Worm (Caenorhabditis elegans) whole organism, L4 larva: ENCODE data around the gene F36F12.3.

Experiments used
- D1046.2 ChIP-seq: fragments of 200-800 bp; sonication (Bioruptor generic); IDR thresholded peaks from 2 replicates; pipeline ENCODE4 v1.3.6; 2022; ENCODE audit warnings: missing genetic modification characterization, missing compliant biosample characterization
- F37D6.2 ChIP-seq: sonication (generic microtip); optimal IDR thresholded peaks from 2 replicates; lab custom pipeline; 2016; ENCODE audit warnings: mild to moderate bottlenecking, missing genetic modification characterization, missing compliant biosample characterization
- T20F7.1 ChIP-seq: fragments of 200-800 bp; sonication (Bioruptor generic); optimal IDR thresholded peaks from 2 replicates; lab custom pipeline; 2018; ENCODE audit warnings: mild to moderate bottlenecking, missing genetic modification characterization, missing compliant biosample characterization
- Y105C5A.15 ChIP-seq: fragments of 200-800 bp; sonication (Bioruptor generic); IDR thresholded peaks from 2 replicates; pipeline ENCODE4 v1.3.6; 2022; ENCODE audit warnings: missing genetic modification characterization, missing compliant biosample characterization
- Y5F2A.4 ChIP-seq: fragments of 200-800 bp; sonication (Bioruptor generic); optimal IDR thresholded peaks from 2 replicates; lab custom pipeline; 2018; ENCODE audit warnings: mild to moderate bottlenecking, missing genetic modification characterization, missing compliant biosample characterization
- ZK546.5 ChIP-seq, 2 experiments: sonication (generic microtip); optimal IDR thresholded peaks; 2 replicates each; lab custom pipeline; 2017; ENCODE audit warnings: missing biosample characterization in 2 of 2, missing genetic modification characterization in 2 of 2
- aha-1 ChIP-seq: fragments of 150-350 bp; peaks from one replicate; lab custom pipeline; 2014; ENCODE audit warnings: missing biosample characterization, missing genetic modification characterization
- aly-2 ChIP-seq: sonication (generic microtip); optimal IDR thresholded peaks from 2 replicates; lab custom pipeline; 2018; ENCODE audit warnings: missing biosample characterization, missing genetic modification characterization
- ama-1 ChIP-seq: fragments of 150-350 bp; optimal IDR thresholded peaks from 2 replicates; lab custom pipeline; 2014; ENCODE audit warnings: inconsistent platforms, mixed read lengths
- ceh-28 ChIP-seq: fragments of 150-350 bp; optimal IDR thresholded peaks from 2 replicates; lab custom pipeline; 2014; ENCODE audit warnings: missing biosample characterization, missing genetic modification reagents, missing genetic modification characterization
- ceh-32 ChIP-seq: sonication (generic microtip); optimal IDR thresholded peaks from 2 replicates; lab custom pipeline; 2016; ENCODE audit warnings: mild to moderate bottlenecking, missing genetic modification characterization, missing compliant biosample characterization; ENCODE audit not compliant: poor library complexity
- cey-2 ChIP-seq: sonication (generic microtip); optimal IDR thresholded peaks from 3 replicates; lab custom pipeline; 2017; ENCODE audit warnings: missing genetic modification characterization, mild to moderate bottlenecking, missing compliant biosample characterization, antibody characterized with exemption, borderline replicate concordance; ENCODE audit not compliant: insufficient read depth
- ctbp-1 ChIP-seq: fragments of 200-800 bp; sonication (Bioruptor generic); IDR thresholded peaks from 2 replicates; pipeline ENCODE4 v1.3.6; 2022; ENCODE audit warnings: missing genetic modification reagents, missing genetic modification characterization, missing compliant biosample characterization
- dmd-6 ChIP-seq: fragments of 200-800 bp; sonication (Bioruptor generic); IDR thresholded peaks from 2 replicates; pipeline ENCODE4 v1.3.6; 2022; ENCODE audit warnings: missing genetic modification reagents, missing genetic modification characterization, missing compliant biosample characterization
- dmd-8 ChIP-seq: fragments of 200-800 bp; sonication (Bioruptor generic); IDR thresholded peaks from 2 replicates; pipeline ENCODE4 v1.3.6; 2022; ENCODE audit warnings: missing genetic modification characterization, missing compliant biosample characterization
- dpl-1 ChIP-seq: fragments of 150-350 bp; optimal IDR thresholded peaks from 2 replicates; lab custom pipeline; 2014; ENCODE audit warnings: missing biosample characterization, missing genetic modification reagents, missing genetic modification characterization
- egl-27 ChIP-seq: sonication (generic microtip); optimal IDR thresholded peaks from 3 replicates; lab custom pipeline; 2017; ENCODE audit warnings: missing biosample characterization, missing genetic modification reagents, missing genetic modification characterization
- egl-43 ChIP-seq: fragments of 200-800 bp; sonication (Bioruptor generic); IDR thresholded peaks from 2 replicates; pipeline ENCODE4 v1.3.6; 2022; ENCODE audit warnings: missing genetic modification reagents, missing genetic modification characterization, missing compliant biosample characterization
- fkh-10 ChIP-seq: fragments of 150-350 bp; optimal IDR thresholded peaks from 2 replicates; lab custom pipeline; 2014; ENCODE audit warnings: missing biosample characterization, missing genetic modification reagents, missing genetic modification characterization
- hif-1 ChIP-seq, 2 experiments: sonication (generic microtip); optimal IDR thresholded peaks; 2 replicates each; lab custom pipeline; 2016 to 2017; ENCODE audit warnings: missing compliant biosample characterization in 2 of 2, missing genetic modification characterization in 2 of 2, missing genetic modification reagents in 2 of 2, missing genotype in 2 of 2, mild to moderate bottlenecking in 1 of 2
- hlh-11 ChIP-seq: fragments of 200-800 bp; sonication (Bioruptor generic); optimal IDR thresholded peaks from 2 replicates; lab custom pipeline; 2018; ENCODE audit warnings: mild to moderate bottlenecking, missing genetic modification characterization, missing compliant biosample characterization
- hlh-30 ChIP-seq: sonication (generic microtip); optimal IDR thresholded peaks from 2 replicates; lab custom pipeline; 2017; ENCODE audit warnings: antibody characterized with exemption, mild to moderate bottlenecking, missing genetic modification characterization, missing compliant biosample characterization; ENCODE audit not compliant: insufficient read depth
- hmg-1.1 ChIP-seq: fragments of 200-800 bp; sonication (Bioruptor generic); IDR thresholded peaks from 2 replicates; pipeline ENCODE4 v1.3.6; 2022; ENCODE audit warnings: missing genetic modification reagents, missing genetic modification characterization, missing compliant biosample characterization
- lim-7 ChIP-seq: fragments of 200-800 bp; sonication (Bioruptor generic); IDR thresholded peaks from 2 replicates; pipeline ENCODE4 v1.3.6; 2022; ENCODE audit warnings: missing genetic modification characterization, missing compliant biosample characterization
- lin-15B ChIP-seq: fragments of 150-350 bp; sonication (generic microtip); optimal IDR thresholded peaks from 3 replicates; lab custom pipeline; 2014; ENCODE audit warnings: missing biosample characterization, missing genetic modification characterization
- lin-38 ChIP-seq: fragments of 200-800 bp; sonication (Bioruptor generic); IDR thresholded peaks from 2 replicates; pipeline ENCODE4 v1.3.6; 2022; ENCODE audit warnings: missing genetic modification reagents, missing genetic modification characterization, missing compliant biosample characterization
- lsy-2 ChIP-seq, 2 experiments: fragments of 150-350 bp in 1 of 2; sonication (generic microtip) in 1 of 2; optimal IDR thresholded peaks; 2 replicates each; lab custom pipeline; 2014 to 2017; ENCODE audit warnings: missing biosample characterization in 2 of 2, missing genetic modification characterization in 2 of 2
- mdl-1 ChIP-seq, 2 experiments: fragments of 150-350 bp in 1 of 2; sonication (generic microtip) in 1 of 2; optimal IDR thresholded peaks; 2 replicates each; lab custom pipeline; 2014 to 2017; ENCODE audit warnings: missing biosample characterization in 2 of 2, missing genetic modification characterization in 2 of 2
- mep-1 ChIP-seq: fragments of 150-350 bp; sonication (generic microtip); optimal IDR thresholded peaks from 3 replicates; lab custom pipeline; 2014; ENCODE audit warnings: missing biosample characterization, missing genetic modification characterization
- mes-2 ChIP-seq: sonication (generic microtip); optimal IDR thresholded peaks from 2 replicates; lab custom pipeline; 2016; ENCODE audit warnings: missing genotype, mild to moderate bottlenecking, missing genetic modification characterization, missing compliant biosample characterization; ENCODE audit not compliant: poor library complexity, severe bottlenecking
- mxl-2 ChIP-seq: fragments of 200-800 bp; sonication (Bioruptor generic); conservative IDR thresholded peaks from 2 replicates; pipeline ENCODE4 v1.3.6; 2022; ENCODE audit warnings: missing genetic modification reagents, missing genetic modification characterization, missing compliant biosample characterization
- nhr-11 ChIP-seq: fragments of 150-350 bp; optimal IDR thresholded peaks from 2 replicates; lab custom pipeline; 2014; ENCODE audit warnings: missing biosample characterization, missing genetic modification characterization
- nhr-237 ChIP-seq: sonication (generic microtip); optimal IDR thresholded peaks from 2 replicates; lab custom pipeline; 2017; ENCODE audit warnings: missing biosample characterization, missing genetic modification characterization
- nhr-25 ChIP-seq: sonication (generic microtip); optimal IDR thresholded peaks from 2 replicates; lab custom pipeline; 2017; ENCODE audit warnings: missing genetic modification characterization, mild to moderate bottlenecking, missing compliant biosample characterization, antibody characterized with exemption, moderate library complexity, borderline replicate concordance; ENCODE audit not compliant: insufficient read depth
- nhr-28 ChIP-seq: fragments of 150-350 bp; optimal IDR thresholded peaks from 2 replicates; lab custom pipeline; 2014; ENCODE audit warnings: missing biosample characterization, missing genetic modification characterization
- nhr-41 ChIP-seq: fragments of 200-800 bp; sonication (Bioruptor generic); IDR thresholded peaks from 2 replicates; pipeline ENCODE4 v1.3.6; 2022; ENCODE audit warnings: missing genetic modification reagents, missing genetic modification characterization, missing compliant biosample characterization
- nhr-6 ChIP-seq: fragments of 150-350 bp; optimal IDR thresholded peaks from 2 replicates; lab custom pipeline; 2014; ENCODE audit warnings: missing biosample characterization, missing genetic modification characterization
- pha-4 ChIP-seq, 2 experiments: fragments of 150-350 bp in 1 of 2; fragments of 200-800 bp in 1 of 2; sonication (Bioruptor generic) in 1 of 2; IDR thresholded peaks in 1 of 2; optimal IDR thresholded peaks in 1 of 2; 2 replicates each; pipeline versions ENCODE4 v1.3.6 to Lab custom; 2014 to 2022; ENCODE audit warnings: missing genetic modification characterization in 2 of 2, missing genetic modification reagents in 2 of 2, missing biosample characterization in 1 of 2, missing compliant biosample characterization in 1 of 2
- set-16 ChIP-seq: fragments of 200-800 bp; sonication (Bioruptor generic); IDR thresholded peaks from 2 replicates; pipeline ENCODE4 v1.3.6; 2022; ENCODE audit warnings: missing genetic modification reagents, missing genetic modification characterization, missing compliant biosample characterization
- snpc-1.2 ChIP-seq: fragments of 200-800 bp; sonication (Bioruptor generic); IDR thresholded peaks from 2 replicates; pipeline ENCODE4 v1.3.6; 2022; ENCODE audit warnings: missing genetic modification reagents, missing genetic modification characterization, missing compliant biosample characterization
- spr-3 ChIP-seq: fragments of 200-800 bp; sonication (Bioruptor generic); optimal IDR thresholded peaks from 2 replicates; lab custom pipeline; 2018; ENCODE audit warnings: mild to moderate bottlenecking, missing genetic modification characterization, missing compliant biosample characterization
- tag-97 ChIP-seq: fragments of 200-800 bp; sonication (Bioruptor generic); IDR thresholded peaks from 2 replicates; pipeline ENCODE4 v1.3.6; 2022; ENCODE audit warnings: missing genetic modification characterization, missing compliant biosample characterization
- unc-130 ChIP-seq: sonication (generic microtip); optimal IDR thresholded peaks from 2 replicates; lab custom pipeline; 2016; ENCODE audit warnings: missing genetic modification reagents, missing genetic modification characterization, missing compliant biosample characterization
- unc-62 ChIP-seq, 3 experiments: fragments of 150-350 bp in 1 of 3; sonication (generic microtip); optimal IDR thresholded peaks in 2 of 3; peaks in 1 of 3; 1 replicate in 1 of 3; 2 replicates in 2 of 3; lab custom pipeline; 2014 to 2017; ENCODE audit warnings: missing biosample characterization in 3 of 3, missing genetic modification characterization in 3 of 3, missing genetic modification reagents in 3 of 3, missing genotype in 1 of 3
- zfp-2 ChIP-seq: sonication (generic microtip); optimal IDR thresholded peaks from 2 replicates; lab custom pipeline; 2016; ENCODE audit warnings: mild to moderate bottlenecking, missing genetic modification characterization, missing compliant biosample characterization

The F36F12.3 gene

ce11 chrV:2067419-2067818, 18.2 kb upstream of the F36F12.3 start:
- TF ChIP-seq zfp-2 (tag; lab: Kevin White, UChicago) (no peak), pha-4 (GFP tag; IDR thresholded peaks at IDR 0.05; lab: Robert Waterston, UW) (no peak), pha-4 (tag; optimal IDR thresholded peaks at IDR 0.05; lab: Kevin White, UChicago) (no peak), mxl-2 (GFP tag; lab: Robert Waterston, UW) (no peak), lsy-2 (tag; optimal IDR thresholded peaks at IDR 0.05; lab: Kevin White, UChicago) (peak in 1 of 2 experiments; percentile 40), mdl-1 (tag; optimal IDR thresholded peaks at IDR 0.05; lab: Kevin White, UChicago) (no peak), ceh-28 (tag; lab: Kevin White, UChicago) (no peak), T20F7.1 (GFP tag; lab: Kevin White, UChicago) (no peak), nhr-11 (tag; lab: Kevin White, UChicago) (no peak), unc-130 (GFP tag; lab: Kevin White, UChicago) (peak; percentile 58), F37D6.2 (tag; lab: Kevin White, UChicago) (no peak), cey-2 (tag; lab: Kevin White, UChicago) (no peak), aly-2 (tag; lab: Kevin White, UChicago) (no peak), Y105C5A.15 (GFP tag; lab: Robert Waterston, UW) (no peak), ceh-32 (tag; lab: Kevin White, UChicago) (no peak), hlh-11 (tag; lab: Kevin White, UChicago) (no peak), nhr-6 (no peak), spr-3 (GFP tag; lab: Kevin White, UChicago) (no peak), lin-38 (GFP tag; lab: Robert Waterston, UW) (peak; percentile 31; the same call in 1 of the 2 replicates), ZK546.5 (tag; optimal IDR thresholded peaks at IDR 0.05; lab: Kevin White, UChicago) (no peak)

- TF ChIP-seq mdl-1 (tag; optimal IDR thresholded peaks at IDR 0.05; lab: Kevin White, UChicago) (peak in 1 of 2 experiments; percentile 88), snpc-1.2 (GFP tag; lab: Robert Waterston, UW) (peak; percentile 43; the same call in 1 of the 2 replicates), lsy-2 (tag; optimal IDR thresholded peaks at IDR 0.05; lab: Kevin White, UChicago) (peak in 1 of 2 experiments; percentile 47), lin-15B (tag; lab: Kevin White, UChicago) (no peak), fkh-10 (no peak), nhr-28 (tag; lab: Kevin White, UChicago) (peak; percentile 53), aha-1 (tag; lab: Kevin White, UChicago) (peak; percentile 97), nhr-237 (no peak), D1046.2 (0 out of 2 replicates have a peak, but pooled peaks have one; percentile 16), dpl-1 (GFP tag; lab: Kevin White, UChicago) (peak; percentile 17), T20F7.1 (GFP tag; lab: Kevin White, UChicago) (no peak), ama-1 (lab: Kevin White, UChicago) (peak; percentile 23), ZK546.5 (tag; optimal IDR thresholded peaks at IDR 0.05; lab: Kevin White, UChicago) (no peak), egl-43 (GFP tag; lab: Robert Waterston, UW) (peak; percentile 47; the same call in 1 of the 2 replicates), unc-62 (GFP tag; optimal IDR thresholded peaks at IDR 0.05 in 1 of 2; lab: Kevin White, UChicago) (no peak), unc-62 (tag; optimal IDR thresholded peaks at IDR 0.05; lab: Kevin White, UChicago) (no peak), lim-7 (GFP tag; lab: Robert Waterston, UW) (peak; percentile 66; the same call in 1 of the 2 replicates), dmd-8 (GFP tag; lab: Robert Waterston, UW) (0 out of 2 replicates have a peak, but pooled peaks have one; percentile 47), tag-97 (GFP tag; lab: Robert Waterston, UW) (no peak), dmd-6 (GFP tag; lab: Robert Waterston, UW) (no peak; the same call in 1 of the 2 replicates), ceh-32 (tag; lab: Kevin White, UChicago) (no peak), spr-3 (GFP tag; lab: Kevin White, UChicago) (no peak), hif-1 (tag; optimal IDR thresholded peaks at IDR 0.05; lab: Kevin White, UChicago) (peak in 1 of 2 experiments; percentile 1), nhr-41 (GFP tag; lab: Robert Waterston, UW) (no peak), nhr-25 (tag; lab: Kevin White, UChicago) (peak; percentile 49), aly-2 (tag; lab: Kevin White, UChicago) (no peak), ctbp-1 (peak; percentile 46; the same call in 1 of the 2 replicates), hmg-1.1 (GFP tag; lab: Robert Waterston, UW) (peak; percentile 55; the same call in 1 of the 2 replicates), hlh-30 (tag; lab: Kevin White, UChicago) (peak; percentile 96), Y5F2A.4 (GFP tag; lab: Kevin White, UChicago) (no peak), egl-27 (tag; lab: Kevin White, UChicago) (no peak), hlh-11 (tag; lab: Kevin White, UChicago) (peak; percentile 73), mes-2 (tag; lab: Kevin White, UChicago) (peak; percentile 46), set-16 (GFP tag; lab: Robert Waterston, UW) (peak; percentile 58), mep-1 (tag; lab: Kevin White, UChicago) (peak; percentile 67)
These were observed 17.6 kb upstream of the F36F12.3 start, which contains the start of gene lbp-9 for ce11 chrV:2067985-2068499. Gene lbp-9, plus strand, starts transcription at chrV:2068449.
